Fruit fly (Drosophila melanogaster) whole organism, embryonic: ENCODE results near the gene HP5.

Experiments used
- ATbp ChIP-seq: fragments of 200-800 bp; sonication (Bioruptor generic); optimal IDR thresholded peaks from 2 replicates; lab custom pipeline; 2017; ENCODE audit warnings: missing biosample characterization, mild to moderate bottlenecking, missing genetic modification characterization, missing genetic modification reagents
- Bgb ChIP-seq: fragments of 200-800 bp; sonication (Bioruptor generic); IDR thresholded peaks from 2 replicates; pipeline ENCODE4 v1.3.6; 2022; ENCODE audit warnings: missing biosample characterization, missing genetic modification characterization; ENCODE audit not compliant: partially characterized antibody
- CG11456 ChIP-seq: fragments of 200-800 bp; sonication (Bioruptor generic); IDR thresholded peaks from 3 replicates; pipeline ENCODE4 v1.3.6; 2022; ENCODE audit warnings: missing biosample characterization, missing genetic modification characterization
- CG11504 ChIP-seq: fragments of 200-800 bp; sonication (Bioruptor generic); optimal IDR thresholded peaks from 3 replicates; lab custom pipeline; 2019; ENCODE audit warnings: missing biosample characterization, mild to moderate bottlenecking, missing genetic modification characterization, moderate library complexity
- CG12659 ChIP-seq: fragments of 200-800 bp; sonication (Bioruptor generic); optimal IDR thresholded peaks from 3 replicates; lab custom pipeline; 2017; ENCODE audit warnings: mild to moderate bottlenecking, missing biosample characterization, missing genetic modification reagents, missing genetic modification characterization
- CG12744 ChIP-seq: fragments of 200-800 bp; sonication (Bioruptor generic); optimal IDR thresholded peaks from 2 replicates; lab custom pipeline; 2016; ENCODE audit warnings: missing biosample characterization, missing genetic modification characterization
- CG13894 ChIP-seq: fragments of 200-800 bp; sonication (Bioruptor generic); optimal IDR thresholded peaks from 3 replicates; lab custom pipeline; 2018; ENCODE audit warnings: missing biosample characterization, mild to moderate bottlenecking, missing genetic modification characterization, moderate library complexity
- CG14014 ChIP-seq: fragments of 200-800 bp; sonication (Bioruptor generic); IDR thresholded peaks from 2 replicates; pipeline ENCODE4 v1.3.6; 2022; ENCODE audit warnings: missing biosample characterization, missing genetic modification characterization
- CG15269 ChIP-seq: fragments of 200-800 bp; sonication (Bioruptor generic); optimal IDR thresholded peaks from 2 replicates; lab custom pipeline; 2018; ENCODE audit warnings: missing biosample characterization, mild to moderate bottlenecking, missing genetic modification characterization, moderate library complexity
- CG1603 ChIP-seq: fragments of 200-800 bp; sonication (Bioruptor generic); optimal IDR thresholded peaks from 2 replicates; lab custom pipeline; 2019; ENCODE audit warnings: missing biosample characterization, mild to moderate bottlenecking, missing genetic modification characterization, moderate library complexity
- CG18599 ChIP-seq: fragments of 200-800 bp; sonication (Bioruptor generic); optimal IDR thresholded peaks from 3 replicates; lab custom pipeline; 2017; ENCODE audit warnings: missing biosample characterization, missing genetic modification characterization, mild to moderate bottlenecking, moderate library complexity, missing genetic modification reagents
- CG2120 ChIP-seq: fragments of 200-800 bp; sonication (Bioruptor generic); optimal IDR thresholded peaks from 3 replicates; lab custom pipeline; 2016; ENCODE audit warnings: missing biosample characterization, missing genetic modification characterization
- CG2202 ChIP-seq: fragments of 200-800 bp; sonication (Bioruptor generic); optimal IDR thresholded peaks from 2 replicates; lab custom pipeline; 2018; ENCODE audit warnings: missing biosample characterization, mild to moderate bottlenecking, missing genetic modification characterization
- CG2678 ChIP-seq: fragments of 200-800 bp; sonication (Bioruptor generic); optimal IDR thresholded peaks from 3 replicates; lab custom pipeline; 2019; ENCODE audit warnings: missing biosample characterization, mild to moderate bottlenecking, missing genetic modification characterization, moderate library complexity
- CG32532 ChIP-seq: fragments of 200-800 bp; sonication (Bioruptor generic); IDR thresholded peaks from 2 replicates; pipeline ENCODE4 v1.3.6; 2022; ENCODE audit warnings: missing biosample characterization, missing genetic modification characterization
- CG6689 ChIP-seq: fragments of 200-800 bp; sonication (Bioruptor generic); IDR thresholded peaks from 2 replicates; pipeline ENCODE4 v1.3.6; 2022; ENCODE audit warnings: missing biosample characterization, missing genetic modification characterization
- CG7839 ChIP-seq: fragments of 200-800 bp; sonication (Bioruptor generic); optimal IDR thresholded peaks from 3 replicates; lab custom pipeline; 2018; ENCODE audit warnings: missing biosample characterization, mild to moderate bottlenecking, missing genetic modification characterization, moderate library complexity
- CG7987 ChIP-seq: fragments of 200-800 bp; sonication (Bioruptor generic); optimal IDR thresholded peaks from 2 replicates; lab custom pipeline; 2018; ENCODE audit warnings: missing biosample characterization, mild to moderate bottlenecking, missing genetic modification characterization, moderate library complexity
- Drgx ChIP-seq: fragments of 200-800 bp; sonication (Bioruptor generic); IDR thresholded peaks from 2 replicates; pipeline ENCODE4 v1.3.6; 2022; ENCODE audit warnings: missing biosample characterization, missing genetic modification characterization
- E2f2 ChIP-seq: fragments of 200-800 bp; sonication (Bioruptor generic); IDR thresholded peaks from 2 replicates; pipeline ENCODE4 v1.3.6; 2022; ENCODE audit warnings: missing biosample characterization, missing genetic modification characterization
- Gug ChIP-seq: fragments of 200-800 bp; sonication (Bioruptor generic); IDR thresholded peaks from 4 replicates; pipeline ENCODE4 v1.3.6; 2022; ENCODE audit warnings: missing biosample characterization, missing genetic modification characterization
- HLH3B ChIP-seq: fragments of 200-800 bp; sonication (Bioruptor generic); IDR thresholded peaks from 2 replicates; pipeline ENCODE4 v1.3.6; 2022; ENCODE audit warnings: missing biosample characterization, missing genetic modification characterization
- Hsf ChIP-seq: fragments of 200-800 bp; sonication (Bioruptor generic); optimal IDR thresholded peaks from 3 replicates; lab custom pipeline; 2016; ENCODE audit warnings: missing biosample characterization, missing genetic modification characterization
- Neu2 ChIP-seq: fragments of 200-800 bp; sonication (Bioruptor generic); optimal IDR thresholded peaks from 3 replicates; lab custom pipeline; 2016; ENCODE audit warnings: missing biosample characterization, missing genetic modification characterization, borderline replicate concordance
- Nf-YA ChIP-seq: fragments of 200-800 bp; sonication (Bioruptor generic); IDR thresholded peaks from 2 replicates; pipeline ENCODE4 v1.3.6; 2022; ENCODE audit warnings: missing biosample characterization, missing genetic modification characterization
- NfI ChIP-seq: fragments of 200-800 bp; sonication (Bioruptor generic); optimal IDR thresholded peaks from 3 replicates; lab custom pipeline; 2018; ENCODE audit warnings: missing biosample characterization, mild to moderate bottlenecking, missing genetic modification characterization, moderate library complexity
- PHDP ChIP-seq: fragments of 200-800 bp; sonication (Bioruptor generic); optimal IDR thresholded peaks from 3 replicates; lab custom pipeline; 2018; ENCODE audit warnings: missing biosample characterization, mild to moderate bottlenecking, missing genetic modification characterization, moderate library complexity
- Rfx ChIP-seq: fragments of 200-800 bp; sonication (Bioruptor generic); IDR thresholded peaks from 2 replicates; pipeline ENCODE4 v1.3.6; 2022; ENCODE audit warnings: missing biosample characterization, missing genetic modification characterization
- Xbp1 ChIP-seq: fragments of 200-800 bp; sonication (Bioruptor generic); optimal IDR thresholded peaks from 3 replicates; lab custom pipeline; 2016; ENCODE audit warnings: missing biosample characterization, mild to moderate bottlenecking, missing genetic modification characterization
- ase ChIP-seq: fragments of 200-800 bp; sonication (Bioruptor generic); IDR thresholded peaks from 3 replicates; pipeline ENCODE4 v1.3.6; 2022; ENCODE audit warnings: missing biosample characterization, missing genetic modification characterization
- bcd ChIP-seq: fragments of 200-800 bp; sonication (Bioruptor generic); optimal IDR thresholded peaks from 2 replicates; lab custom pipeline; 2017; ENCODE audit warnings: missing biosample characterization, mild to moderate bottlenecking, missing genetic modification characterization
- cato ChIP-seq: fragments of 200-800 bp; sonication (Bioruptor generic); optimal IDR thresholded peaks from 2 replicates; lab custom pipeline; 2016; ENCODE audit warnings: missing biosample characterization, missing genetic modification characterization, borderline replicate concordance
- dysf ChIP-seq: fragments of 200-800 bp; sonication (Bioruptor generic); IDR thresholded peaks from 3 replicates; pipeline ENCODE4 v1.3.6; 2022; ENCODE audit warnings: missing biosample characterization, missing genetic modification characterization
- fd3F ChIP-seq: fragments of 200-800 bp; sonication (Bioruptor generic); optimal IDR thresholded peaks from 2 replicates; lab custom pipeline; 2018; ENCODE audit warnings: missing biosample characterization, mild to moderate bottlenecking, missing genetic modification characterization, moderate library complexity
- gem ChIP-seq: fragments of 200-800 bp; sonication (Bioruptor generic); optimal IDR thresholded peaks from 2 replicates; lab custom pipeline; 2019; ENCODE audit warnings: missing biosample characterization, mild to moderate bottlenecking, missing genetic modification characterization, moderate library complexity
- hkb ChIP-seq, 2 experiments: fragments of 200-800 bp in 1 of 2; fragments of >200 bp in 1 of 2; sonication (Bioruptor generic) in 1 of 2; IDR thresholded peaks in 1 of 2; optimal IDR thresholded peaks in 1 of 2; 2 replicates each; pipeline versions ENCODE4 v1.3.6 to Lab custom; 2017 to 2022; ENCODE audit warnings: missing biosample characterization in 1 of 2, missing genetic modification characterization in 1 of 2
- kay ChIP-seq: fragments of 200-800 bp; sonication (Bioruptor generic); optimal IDR thresholded peaks from 2 replicates; lab custom pipeline; 2016; ENCODE audit warnings: missing biosample characterization, missing genetic modification characterization
- lab ChIP-seq: fragments of 200-800 bp; sonication (Bioruptor generic); optimal IDR thresholded peaks from 3 replicates; lab custom pipeline; 2017; ENCODE audit warnings: missing biosample characterization, missing genetic modification characterization, mild to moderate bottlenecking, moderate library complexity, missing genetic modification reagents
- lmd ChIP-seq: fragments of 200-800 bp; sonication (Bioruptor generic); IDR thresholded peaks from 2 replicates; pipeline ENCODE4 v1.3.6; 2022; ENCODE audit warnings: missing biosample characterization, missing genetic modification characterization
- maf-S ChIP-seq: fragments of 200-800 bp; sonication (Bioruptor generic); optimal IDR thresholded peaks from 2 replicates; lab custom pipeline; 2016; ENCODE audit warnings: missing biosample characterization, missing genetic modification characterization
- org-1 ChIP-seq: fragments of 200-800 bp; sonication (Bioruptor generic); optimal IDR thresholded peaks from 2 replicates; lab custom pipeline; 2017; ENCODE audit warnings: missing biosample characterization, missing genetic modification characterization
- prd ChIP-seq, 3 experiments: fragments of >200 bp in 2 of 3; fragments of 200-800 bp in 1 of 3; sonication (Bioruptor generic) in 1 of 3; optimal IDR thresholded peaks in 2 of 3; IDR thresholded peaks in 1 of 3; 2 replicates in 2 of 3; 3 replicates in 1 of 3; pipeline versions ENCODE4 v1.3.6 to Lab custom; 2017 to 2022; ENCODE audit warnings: missing biosample characterization in 1 of 3, missing genetic modification characterization in 1 of 3
- row ChIP-seq: fragments of 200-800 bp; sonication (Bioruptor generic); IDR thresholded peaks from 3 replicates; pipeline ENCODE4 v1.3.6; 2022; ENCODE audit warnings: missing biosample characterization, missing genetic modification characterization
- run ChIP-seq: fragments of 200-800 bp; sonication (Bioruptor generic); optimal IDR thresholded peaks from 3 replicates; lab custom pipeline; 2018; ENCODE audit warnings: missing biosample characterization, mild to moderate bottlenecking, missing genetic modification characterization
- sim ChIP-seq: fragments of 200-800 bp; sonication (Bioruptor generic); IDR thresholded peaks from 2 replicates; pipeline ENCODE4 v1.3.6; 2022; ENCODE audit warnings: missing biosample characterization, missing genetic modification characterization
- slbo ChIP-seq: fragments of 200-800 bp; sonication (Bioruptor generic); IDR thresholded peaks from 2 replicates; pipeline ENCODE4 v1.3.6; 2022; ENCODE audit warnings: missing biosample characterization, missing genetic modification characterization
- sug ChIP-seq: fragments of 200-800 bp; optimal IDR thresholded peaks from 2 replicates; lab custom pipeline; 2019; ENCODE audit warnings: missing biosample characterization, mild to moderate bottlenecking, missing genetic modification characterization, moderate library complexity
- tin ChIP-seq: fragments of 200-800 bp; sonication (Bioruptor generic); optimal IDR thresholded peaks from 3 replicates; lab custom pipeline; 2016; ENCODE audit warnings: missing biosample characterization, missing genetic modification characterization
- z ChIP-seq: fragments of 200-800 bp; sonication (Bioruptor generic); IDR thresholded peaks from 3 replicates; pipeline ENCODE4 v1.3.6; 2022; ENCODE audit warnings: missing biosample characterization, missing genetic modification characterization

The HP5 gene

DNA sequence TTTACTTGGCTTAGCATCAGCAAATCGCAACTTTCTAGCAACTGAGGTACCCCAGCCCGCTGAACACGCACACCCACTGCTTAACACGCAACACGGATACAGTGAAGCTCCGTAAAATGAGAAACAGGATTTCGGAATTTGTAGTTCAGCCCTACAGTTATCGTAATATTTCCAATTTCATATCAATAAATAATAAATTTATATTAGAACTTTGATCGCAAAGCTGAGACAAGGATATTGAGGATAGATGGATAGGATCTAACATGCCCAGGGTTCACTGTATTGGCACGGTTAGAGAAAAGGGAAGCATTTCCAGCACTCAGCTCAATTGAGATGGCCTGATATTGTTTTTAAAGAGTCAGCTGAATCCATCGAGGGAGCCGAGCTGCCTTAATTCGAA is 35.4 kb upstream of the HP5 start (continued):
- TF ChIP-seq Drgx (GFP tag; lab: Robert Waterston, UW): peak; percentile 54
- TF ChIP-seq CG32532 (GFP tag; lab: Robert Waterston, UW): peak; percentile 43; the same call in 1 of the 2 replicates
- no peak for TF ChIP-seq Nf-YA (GFP tag; lab: Robert Waterston, UW)
- TF ChIP-seq CG6689 (GFP tag; lab: Robert Waterston, UW): peak; percentile 30; the same call in 1 of the 2 replicates
- TF ChIP-seq CG1603 (tag; lab: Kevin White, UChicago): peak; percentile 20
- peak; percentile 40; the same call in 1 of the 2 replicates for TF ChIP-seq HLH3B (GFP tag; lab: Robert Waterston, UW)
- peak; percentile 31; the same call in 1 of the 2 replicates for TF ChIP-seq CG14014 (GFP tag; lab: Robert Waterston, UW)
- TF ChIP-seq sim (GFP tag; lab: Robert Waterston, UW): no peak
- peak; percentile 12 for TF ChIP-seq ATbp (GFP tag; lab: Kevin White, UChicago)
- TF ChIP-seq CG13894 (tag; lab: Kevin White, UChicago): no peak
- TF ChIP-seq CG11504 (tag; lab: Kevin White, UChicago): peak; percentile 34
- peak; percentile 45 for TF ChIP-seq gem (tag; lab: Kevin White, UChicago)
- 0 out of 4 replicates have a peak, but pooled peaks have one; percentile 5 for TF ChIP-seq Gug
- no peak for TF ChIP-seq org-1 (GFP tag; lab: Kevin White, UChicago)
- TF ChIP-seq Neu2 (GFP tag; lab: Kevin White, UChicago): no peak
- TF ChIP-seq CG7839 (tag; lab: Kevin White, UChicago): peak; percentile 27
- no peak for TF ChIP-seq run (tag; lab: Kevin White, UChicago)
- peak; percentile 10 for TF ChIP-seq fd3F (GFP tag; lab: Kevin White, UChicago)
- no peak for TF ChIP-seq prd (optimal IDR thresholded peaks at IDR 0.05; lab: Kevin White, UChicago)
- TF ChIP-seq prd (GFP tag; IDR thresholded peaks at IDR 0.05; lab: Robert Waterston, UW): 0 out of 3 replicates have a peak, but pooled peaks have one; percentile 29
- TF ChIP-seq PHDP (tag; lab: Kevin White, UChicago): peak; percentile 22
- peak; percentile 17 for TF ChIP-seq CG15269 (tag; lab: Kevin White, UChicago)
- TF ChIP-seq CG12744: no peak
- TF ChIP-seq CG7987 (GFP tag; lab: Kevin White, UChicago): no peak
- peak; percentile 5 for TF ChIP-seq Xbp1 (GFP tag; lab: Kevin White, UChicago)
- no peak for TF ChIP-seq Bgb (GFP tag; lab: Robert Waterston, UW)
- 0 out of 3 replicates have a peak, but pooled peaks have one; percentile 28 for TF ChIP-seq CG11456
- TF ChIP-seq row (GFP tag; lab: Robert Waterston, UW): peak; percentile 59
- peak; percentile 37 for TF ChIP-seq CG2120
- no peak for TF ChIP-seq CG12659
- no peak for TF ChIP-seq CG2202 (tag; lab: Kevin White, UChicago)
- TF ChIP-seq tin (GFP tag; lab: Kevin White, UChicago): no peak
- no peak for TF ChIP-seq cato (GFP tag; lab: Kevin White, UChicago)
- TF ChIP-seq ase (GFP tag; lab: Robert Waterston, UW): 0 out of 3 replicates have a peak, but pooled peaks have one; percentile 38
- TF ChIP-seq lmd (GFP tag; lab: Robert Waterston, UW): peak; percentile 29; the same call in 1 of the 2 replicates
- peak; percentile 1 for TF ChIP-seq bcd (GFP tag; lab: Kevin White, UChicago)
- TF ChIP-seq maf-S (GFP tag; lab: Kevin White, UChicago): no peak
- TF ChIP-seq Hsf (GFP tag; lab: Kevin White, UChicago): no peak
- peak; percentile 42 for TF ChIP-seq CG18599
- TF ChIP-seq sug (tag; lab: Kevin White, UChicago): no peak
- 0 out of 2 replicates have a peak, but pooled peaks have one; percentile 13 for TF ChIP-seq E2f2 (GFP tag; lab: Robert Waterston, UW)
- peak; percentile 42 for TF ChIP-seq lab (GFP tag; lab: Kevin White, UChicago)
- peak; percentile 43; the same call in 1 of the 2 replicates for TF ChIP-seq slbo
- TF ChIP-seq z (GFP tag; lab: Robert Waterston, UW): no peak
- TF ChIP-seq hkb (optimal IDR thresholded peaks at IDR 0.05; lab: Kevin White, UChicago): no peak
- TF ChIP-seq hkb (GFP tag; IDR thresholded peaks at IDR 0.05; lab: Robert Waterston, UW): peak; percentile 33; the same call in 1 of the 2 replicates
- TF ChIP-seq NfI (GFP tag; lab: Kevin White, UChicago): no peak
- peak; percentile 37 for TF ChIP-seq CG2678
- 0 out of 2 replicates have a peak, but pooled peaks have one; percentile 17 for TF ChIP-seq Rfx
- TF ChIP-seq dysf (GFP tag; lab: Robert Waterston, UW): peak; percentile 39; the same call in 1 of the 3 replicates
- TF ChIP-seq kay: no peak
